Fruit fly (Drosophila melanogaster): ENCODE measurements around the gene CG13250.
"Not testable (repeated sequence)": the region's sequence is repeated elsewhere in the genome, so short reads cannot be mapped to it uniquely, and the experiment has no call there.

The CG13250 gene

DNA sequence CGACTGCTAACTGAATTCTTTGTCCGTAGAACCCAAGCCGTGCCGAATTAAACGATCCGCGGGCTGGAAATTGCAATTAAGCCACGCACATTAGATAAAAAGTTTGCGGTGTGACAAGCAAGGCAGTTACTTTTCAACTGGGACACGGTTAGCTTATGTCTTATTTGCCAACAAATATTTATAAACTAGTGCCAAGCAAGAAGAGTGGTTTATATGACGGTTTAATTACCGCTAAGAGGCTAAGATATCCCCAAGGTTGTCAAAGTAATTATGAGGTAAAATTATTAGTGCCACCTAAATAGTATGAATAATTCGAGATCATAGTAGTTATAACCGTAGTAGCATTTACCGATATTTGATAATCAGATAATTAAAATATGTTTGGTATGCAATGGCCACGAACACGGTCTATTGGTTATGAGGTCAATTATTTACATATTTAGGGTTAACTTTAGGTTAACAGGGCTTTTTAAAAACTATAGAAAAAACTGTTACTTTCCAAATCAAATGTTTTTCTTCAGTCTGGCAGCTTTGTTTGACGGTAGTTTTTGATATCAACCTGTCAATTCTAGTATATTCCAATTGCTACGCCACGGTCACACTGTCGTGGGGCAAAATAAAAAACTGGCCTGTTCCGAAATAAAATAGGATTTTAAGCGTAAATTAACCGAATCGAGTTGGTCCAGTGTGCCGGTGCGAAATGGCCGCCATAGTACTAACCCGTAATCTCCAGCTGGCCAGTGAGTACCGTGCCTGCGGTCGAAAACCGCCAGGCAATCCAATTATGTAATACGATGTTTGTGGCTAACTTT is 38.5 kb upstream of the CG13250 start, which contains the start of gene ZnT77C:
TSS of gene ZnT77C (minus strand) at position 142 of the 812 bp plus-strand sequence.
- TF ChIP-seq CG9948 (tag; optimal IDR thresholded peaks at IDR 0.05) (no peak), CG17806 (tag; optimal IDR thresholded peaks at IDR 0.05) (no peak), EcR (GFP tag; optimal IDR thresholded peaks at IDR 0.05) (no peak), gl (tag; optimal IDR thresholded peaks at IDR 0.05) (no peak), fd96Ca (GFP tag; IDR thresholded peaks at IDR 0.05) (no peak), CG8301 (tag; optimal IDR thresholded peaks at IDR 0.05) (no peak), Ets98B (GFP tag; IDR thresholded peaks at IDR 0.05) (no peak), CG13204 (GFP tag; optimal IDR thresholded peaks at IDR 0.05) (no peak), CG12605 (GFP tag; IDR thresholded peaks at IDR 0.05) (no peak), D1 (tag; optimal IDR thresholded peaks at IDR 0.05) (no peak), CG14655 (GFP tag; optimal IDR thresholded peaks at IDR 0.05) (no peak), CG4496 (GFP tag; IDR thresholded peaks at IDR 0.05) (no peak), CG15710 (tag; optimal IDR thresholded peaks at IDR 0.05) (no peak), CG34367 (tag; optimal IDR thresholded peaks at IDR 0.05) (no peak), CG8159 (tag; optimal IDR thresholded peaks at IDR 0.05) (no peak), Snoo (tag; optimal IDR thresholded peaks at IDR 0.05) (no peak), Pif1B (GFP tag; optimal IDR thresholded peaks at IDR 0.05) (no peak)

DNA sequence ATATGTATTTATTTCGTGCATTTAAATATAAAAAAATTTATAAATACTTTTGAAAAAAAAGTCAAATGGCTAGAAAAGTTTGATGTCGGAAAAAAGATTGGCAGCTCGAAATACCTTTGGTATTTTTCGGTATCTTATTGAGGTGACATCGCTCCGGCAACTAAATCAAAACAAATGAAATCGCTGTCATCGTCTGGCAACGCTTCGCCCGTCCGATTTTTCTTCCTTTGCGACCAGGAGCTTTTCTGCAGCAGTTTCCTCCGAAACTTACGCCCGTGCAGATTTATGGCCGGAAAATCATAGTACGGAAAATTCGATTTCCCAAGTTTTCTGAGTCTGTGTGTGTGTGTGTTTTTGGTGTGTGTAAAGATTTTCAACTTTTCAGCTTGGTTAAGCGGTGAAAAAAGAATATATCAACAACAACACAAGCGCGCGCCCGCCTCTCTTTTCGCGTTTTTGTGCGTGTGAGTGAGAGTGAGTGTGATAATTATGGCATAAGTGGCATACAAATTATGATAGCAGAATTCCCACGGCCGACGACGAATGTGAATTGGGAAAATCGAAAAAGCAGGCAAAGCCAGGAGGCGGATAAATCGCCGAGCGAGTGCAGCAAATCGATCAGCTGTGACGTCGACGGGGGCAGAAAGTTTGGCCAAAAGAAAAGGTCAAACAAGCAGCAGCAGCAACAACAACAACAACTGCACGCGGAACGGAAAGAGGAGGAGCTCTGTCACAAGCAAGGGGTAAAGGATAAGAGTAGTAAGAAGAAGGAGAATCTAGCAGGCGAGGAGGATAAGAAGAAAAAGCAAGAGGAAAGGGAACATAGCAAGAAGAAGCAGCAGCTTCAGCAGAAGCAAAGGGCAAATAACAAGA is 36.1 kb upstream of the CG13250 start, which contains the start of gene CG32425:
TSS of gene CG32425 (plus strand) at position 200 of the 873 bp plus-strand sequence.
- TF ChIP-seq CG17806 (tag; optimal IDR thresholded peaks at IDR 0.05) (peak; percentile 1), CG8301 (tag; optimal IDR thresholded peaks at IDR 0.05) (no peak), gl (tag; optimal IDR thresholded peaks at IDR 0.05) (peak; percentile 26), EcR (GFP tag; optimal IDR thresholded peaks at IDR 0.05) (peak; percentile 32), Ets98B (GFP tag; IDR thresholded peaks at IDR 0.05) (0 out of 2 replicates have a peak, but pooled peaks have one; percentile 19), CG4496 (GFP tag; IDR thresholded peaks at IDR 0.05) (peak; percentile 61; the same call in 1 of the 3 replicates), CG8159 (tag; optimal IDR thresholded peaks at IDR 0.05) (no peak), CG13204 (GFP tag; optimal IDR thresholded peaks at IDR 0.05) (no peak), CG32121 (GFP tag; IDR thresholded peaks at IDR 0.05) (no peak), CG9948 (tag; optimal IDR thresholded peaks at IDR 0.05) (no peak)

DNA sequence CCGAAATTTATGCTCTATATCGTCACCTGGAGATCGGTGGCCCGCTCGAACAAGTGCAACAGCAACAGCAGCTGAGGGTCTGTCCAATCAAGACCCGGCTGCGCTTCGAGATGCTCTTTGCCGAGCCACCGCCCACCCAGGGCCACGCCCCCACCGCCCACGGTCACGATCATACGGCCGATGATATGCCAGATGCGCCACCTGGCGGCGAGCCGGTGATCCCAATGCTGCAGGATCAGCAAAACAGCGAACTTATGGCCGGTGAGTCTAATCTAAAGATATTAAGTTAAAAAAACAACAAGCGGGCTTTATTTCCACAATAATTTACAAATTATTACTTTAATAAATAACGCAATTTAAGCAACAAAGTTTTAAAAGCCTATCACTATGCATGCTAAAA is 35.3 kb upstream of the CG13250 start:
- no peak for TF ChIP-seq EcR (GFP tag; optimal IDR thresholded peaks at IDR 0.05)
- peak; percentile 29 for TF ChIP-seq D1 (tag; optimal IDR thresholded peaks at IDR 0.05)
- no peak for TF ChIP-seq Ets98B (GFP tag; IDR thresholded peaks at IDR 0.05)
- no peak for TF ChIP-seq CG14655 (GFP tag; optimal IDR thresholded peaks at IDR 0.05)
- TF ChIP-seq CG8159 (tag; optimal IDR thresholded peaks at IDR 0.05) = no peak
- no peak for TF ChIP-seq Pif1A (GFP tag; optimal IDR thresholded peaks at IDR 0.05)
- TF ChIP-seq CG34367 (tag; optimal IDR thresholded peaks at IDR 0.05) = no peak
- TF ChIP-seq Pif1B (GFP tag; optimal IDR thresholded peaks at IDR 0.05) = no peak
- TF ChIP-seq CG12605 (GFP tag; IDR thresholded peaks at IDR 0.05) = no peak
- TF ChIP-seq Snoo (tag; optimal IDR thresholded peaks at IDR 0.05) = no peak
- TF ChIP-seq rn (GFP tag; IDR thresholded peaks at IDR 0.05) = no peak
- no peak for TF ChIP-seq CG17806 (tag; optimal IDR thresholded peaks at IDR 0.05)
- no peak for TF ChIP-seq fd96Ca (GFP tag; IDR thresholded peaks at IDR 0.05)
- TF ChIP-seq CG32121 (GFP tag; IDR thresholded peaks at IDR 0.05) = 0 out of 2 replicates have a peak, but pooled peaks have one; percentile 18
- TF ChIP-seq CG15710 (tag; optimal IDR thresholded peaks at IDR 0.05) = no peak
- TF ChIP-seq CG9948 (tag; optimal IDR thresholded peaks at IDR 0.05) = no peak

DNA sequence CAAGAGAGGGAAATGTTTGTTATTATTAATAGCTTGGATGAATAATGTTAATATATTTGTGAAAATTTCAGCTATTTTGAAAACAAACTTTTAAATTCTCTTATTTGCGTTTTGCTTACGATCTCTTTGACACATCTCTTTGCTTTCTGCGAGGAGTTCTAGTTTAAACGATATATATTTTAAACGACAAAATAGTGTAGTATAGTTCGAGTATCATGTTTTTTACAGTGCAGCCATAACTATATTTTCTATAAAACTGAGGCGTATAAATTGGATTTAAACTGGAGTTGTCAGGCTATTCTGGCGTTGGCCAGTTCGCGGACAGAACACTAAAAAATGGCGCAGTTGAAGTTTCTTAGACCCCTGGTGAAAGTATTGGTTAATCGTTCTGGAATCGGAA is 34.0 kb upstream of the CG13250 start, which contains the start of gene CG18281:
TSS of gene CG18281 (plus strand) at position 301 of the 400 bp plus-strand sequence.
- not testable (repeated sequence) for TF ChIP-seq EcR (GFP tag; optimal IDR thresholded peaks at IDR 0.05); CG17806 (tag; optimal IDR thresholded peaks at IDR 0.05); Pif1A (GFP tag; optimal IDR thresholded peaks at IDR 0.05)

DNA sequence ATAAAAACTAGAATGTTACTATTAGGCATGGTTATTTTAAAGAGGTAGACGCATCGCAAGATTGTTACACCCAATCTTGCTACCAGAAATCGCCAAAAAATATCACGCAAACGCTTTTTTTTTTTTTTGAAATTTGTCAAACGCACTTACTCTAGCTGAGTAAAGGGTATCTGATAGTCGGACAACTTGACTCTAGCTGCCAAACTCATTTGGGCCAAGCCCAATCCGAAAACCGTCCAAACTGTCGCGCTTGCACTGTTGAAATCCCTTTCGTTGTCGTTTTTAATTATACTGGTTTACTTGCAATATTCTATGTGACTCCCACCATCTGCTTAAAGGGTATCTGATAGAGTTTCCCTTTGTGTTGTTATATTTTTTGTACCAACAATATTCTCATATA is 30.3 kb upstream of the CG13250 start:
- TF ChIP-seq CG14655 (GFP tag; optimal IDR thresholded peaks at IDR 0.05) = no peak
- no peak for TF ChIP-seq Pif1B (GFP tag; optimal IDR thresholded peaks at IDR 0.05)
- no peak for TF ChIP-seq CG17806 (tag; optimal IDR thresholded peaks at IDR 0.05)
- TF ChIP-seq CG13204 (GFP tag; optimal IDR thresholded peaks at IDR 0.05) = no peak
- no peak for TF ChIP-seq CG8301 (tag; optimal IDR thresholded peaks at IDR 0.05)
- no peak for TF ChIP-seq CG4496 (GFP tag; IDR thresholded peaks at IDR 0.05)
- no peak for TF ChIP-seq D1 (tag; optimal IDR thresholded peaks at IDR 0.05)
- no peak for TF ChIP-seq CG9948 (tag; optimal IDR thresholded peaks at IDR 0.05)
- no peak for TF ChIP-seq CG10348 (GFP tag; IDR thresholded peaks at IDR 0.05)
- TF ChIP-seq CG32121 (GFP tag; IDR thresholded peaks at IDR 0.05) = no peak
- no peak for TF ChIP-seq CG34367 (tag; optimal IDR thresholded peaks at IDR 0.05)
- TF ChIP-seq fd96Ca (GFP tag; IDR thresholded peaks at IDR 0.05) = no peak
- TF ChIP-seq CG8159 (tag; optimal IDR thresholded peaks at IDR 0.05) = no peak
- no peak for TF ChIP-seq EcR (GFP tag; optimal IDR thresholded peaks at IDR 0.05)
- TF ChIP-seq CG15710 (tag; optimal IDR thresholded peaks at IDR 0.05) = no peak
- TF ChIP-seq rn (GFP tag; IDR thresholded peaks at IDR 0.05) = no peak
- TF ChIP-seq Snoo (tag; optimal IDR thresholded peaks at IDR 0.05) = no peak
- TF ChIP-seq Ets98B (GFP tag; IDR thresholded peaks at IDR 0.05) = no peak
- no peak for TF ChIP-seq Pif1A (GFP tag; optimal IDR thresholded peaks at IDR 0.05)
